Worm (Caenorhabditis elegans): ENCODE results near the gene F28B4.1.

F28B4.1 gene

DNA sequence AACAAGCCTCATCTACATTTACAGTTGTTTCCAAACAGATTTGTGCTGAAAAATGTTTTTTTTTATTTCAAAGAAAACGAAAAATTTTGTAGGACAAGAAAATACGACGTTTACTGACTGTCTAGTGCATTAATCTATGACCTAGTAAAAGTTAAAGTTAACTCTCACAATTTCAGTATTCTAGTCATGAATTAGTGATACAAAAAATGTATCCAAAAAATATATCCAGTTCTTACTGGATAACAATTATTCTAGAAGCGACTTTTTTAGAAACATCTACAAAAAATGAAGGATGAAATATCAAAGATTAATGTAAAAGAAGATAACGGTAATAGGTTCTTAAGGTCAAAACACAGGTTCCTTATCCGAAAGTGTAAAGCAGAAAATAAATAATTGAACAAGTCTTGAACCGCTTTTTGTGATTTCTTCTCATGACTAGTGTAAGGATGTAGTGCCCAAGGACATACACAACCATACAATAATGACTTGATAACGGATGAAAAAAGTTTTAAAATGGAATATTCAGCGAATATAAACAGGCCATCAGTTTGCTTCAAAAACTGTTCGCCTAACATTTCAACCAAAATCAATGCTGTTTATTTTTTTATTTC lies 45.7 kb downstream of the F28B4.1 start, which contains the start of gene pqn-37:
Gene pqn-37, minus strand, starts transcription at position 51 of the 611 bp plus-strand sequence.
- TF ChIP-seq ceh-36 (tag; optimal IDR thresholded peaks at IDR 0.05), result no peak
- no peak for TF ChIP-seq tbx-11 (GFP tag; IDR thresholded peaks at IDR 0.05)
- no peak for TF ChIP-seq scrt-1 (GFP tag; IDR thresholded peaks at IDR 0.05)
- no peak for TF ChIP-seq tbx-37 (GFP tag; conservative IDR thresholded peaks at IDR 0.05)
- no peak for TF ChIP-seq hnd-1 (tag; optimal IDR thresholded peaks at IDR 0.05)
- TF ChIP-seq pes-1 (GFP tag; IDR thresholded peaks at IDR 0.05), result no peak
- no peak for TF ChIP-seq ceh-13 (GFP tag; optimal IDR thresholded peaks at IDR 0.05)
- no peak for TF ChIP-seq hmbx-1 (tag; optimal IDR thresholded peaks at IDR 0.05)

ce11 chrX:3252500-3252899 lies 47.6 kb downstream of the F28B4.1 start, which contains the start of gene tba-9:
tba-9 (plus strand) TSS chrX:3252800.
- no peak for TF ChIP-seq hnd-1 (tag; optimal IDR thresholded peaks at IDR 0.05)
- TF ChIP-seq tbx-37 (GFP tag; conservative IDR thresholded peaks at IDR 0.05), result no peak
- TF ChIP-seq ets-7 (tag; optimal IDR thresholded peaks at IDR 0.05), result no peak
- TF ChIP-seq B0310.2 (tag; optimal IDR thresholded peaks at IDR 0.05), result no peak
- TF ChIP-seq ceh-13 (GFP tag; optimal IDR thresholded peaks at IDR 0.05), result no peak
- no peak for TF ChIP-seq pes-1 (GFP tag; IDR thresholded peaks at IDR 0.05)
- no peak for TF ChIP-seq tra-4 (tag; optimal IDR thresholded peaks at IDR 0.05)
- TF ChIP-seq flt-1 (GFP tag; IDR thresholded peaks at IDR 0.05), result no peak
- no peak for TF ChIP-seq sea-1 (GFP tag; conservative IDR thresholded peaks at IDR 0.05)
- TF ChIP-seq hmg-4 (GFP tag; optimal IDR thresholded peaks at IDR 0.05), result no peak
- TF ChIP-seq scrt-1 (GFP tag; IDR thresholded peaks at IDR 0.05), result no peak
- TF ChIP-seq tbx-11 (GFP tag; IDR thresholded peaks at IDR 0.05), result no peak
- TF ChIP-seq aly-1 (tag; optimal IDR thresholded peaks at IDR 0.05), result no peak
- no peak for TF ChIP-seq F13C5.2 (tag; optimal IDR thresholded peaks at IDR 0.05)
- no peak for TF ChIP-seq ceh-36 (tag; optimal IDR thresholded peaks at IDR 0.05)
- TF ChIP-seq ama-1 (optimal IDR thresholded peaks at IDR 0.05), result no peak
